Worm (Caenorhabditis elegans): Measurements from ENCODE around the gene Y47D3B.12.

The Y47D3B.12 gene

DNA sequence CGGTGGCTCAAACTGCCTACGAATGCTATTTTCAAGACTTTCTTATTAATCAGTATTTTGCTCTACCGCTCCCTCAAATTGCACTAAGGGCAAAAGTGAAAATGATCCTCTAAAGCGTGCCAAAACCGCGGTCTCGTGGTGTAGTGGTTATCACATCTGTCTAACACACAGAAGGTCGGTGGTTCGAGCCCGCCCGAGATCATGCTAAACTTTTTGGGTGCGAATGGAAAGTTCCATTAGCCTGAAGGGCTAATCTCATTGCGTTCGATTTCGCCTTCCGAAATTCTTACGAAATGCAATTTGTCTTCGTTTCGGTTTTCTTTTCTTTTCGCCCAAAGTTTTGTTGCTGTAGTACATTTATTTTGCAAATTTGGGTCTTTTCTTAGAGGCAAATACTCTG is 49.3 kb upstream of the Y47D3B.12 start (continued):
- TF ChIP-seq tra-1 (GFP tag; IDR thresholded peaks at IDR 0.05) = peak; percentile 56; the same call in 1 of the 2 replicates
- no peak for TF ChIP-seq nhr-48 (tag; optimal IDR thresholded peaks at IDR 0.05)
- no peak for TF ChIP-seq daf-12 (tag; optimal IDR thresholded peaks at IDR 0.05)
- TF ChIP-seq mxl-2 (GFP tag; conservative IDR thresholded peaks at IDR 0.05) = no peak
- no peak for TF ChIP-seq mdl-1 (tag; optimal IDR thresholded peaks at IDR 0.05)
- TF ChIP-seq attf-4 (tag; optimal IDR thresholded peaks at IDR 0.05) = no peak
- TF ChIP-seq nhr-11 (tag; optimal IDR thresholded peaks at IDR 0.05) = no peak
- peak; percentile 69 for TF ChIP-seq vab-7 (GFP tag; IDR thresholded peaks at IDR 0.05)
- no peak for TF ChIP-seq nhr-25 (tag; optimal IDR thresholded peaks at IDR 0.05; ENCODE audit: borderline replicate concordance, insufficient read depth)
- TF ChIP-seq ama-1 (optimal IDR thresholded peaks at IDR 0.05) = no peak
- no peak for TF ChIP-seq zfp-2 (tag; optimal IDR thresholded peaks at IDR 0.05)
- TF ChIP-seq madf-5 (GFP tag; IDR thresholded peaks at IDR 0.05) = no peak
- TF ChIP-seq lin-1 (GFP tag; IDR thresholded peaks at IDR 0.05) = no peak
- no peak for TF ChIP-seq lir-3 (tag; optimal IDR thresholded peaks at IDR 0.05)
- TF ChIP-seq aha-1 (tag) = peak; percentile 48

DNA sequence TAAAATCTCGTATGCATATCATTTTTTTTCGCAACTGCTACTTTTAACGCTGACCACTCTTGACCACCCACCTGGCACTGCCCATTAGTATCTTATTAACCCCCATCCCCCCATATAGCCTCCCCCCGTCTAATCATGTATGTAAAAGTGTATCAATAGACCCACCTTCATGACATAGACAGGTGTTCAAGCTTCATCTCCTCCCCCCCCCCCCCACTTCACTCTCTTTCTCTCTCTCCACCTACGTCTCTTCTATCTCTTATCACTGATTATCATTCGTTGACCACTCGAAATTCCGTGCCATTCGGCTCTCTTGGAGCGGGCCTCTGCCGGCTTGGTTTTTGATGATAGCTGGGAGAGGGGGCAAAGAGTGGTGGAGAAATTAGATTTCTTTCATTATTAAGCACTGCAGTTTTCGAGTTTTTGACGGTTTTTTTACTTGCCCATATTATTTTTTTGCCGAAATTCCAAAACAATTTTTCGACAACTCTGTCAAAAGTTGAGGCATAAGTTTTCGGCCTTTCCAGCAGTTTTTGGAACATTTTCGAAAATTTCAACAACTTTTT is 47.0 kb upstream of the Y47D3B.12 start:
- TF ChIP-seq nhr-42 (GFP tag; IDR thresholded peaks at IDR 0.05) = no peak
- no peak for TF ChIP-seq daf-16 (GFP tag; optimal IDR thresholded peaks at IDR 0.05)
- peak; percentile 31 for TF ChIP-seq daf-16 (tag; optimal IDR thresholded peaks at IDR 0.05)
- no peak for TF ChIP-seq mes-2 (tag; optimal IDR thresholded peaks at IDR 0.05; ENCODE audit: poor library complexity, severe bottlenecking)
- no peak for TF ChIP-seq ama-1 (optimal IDR thresholded peaks at IDR 0.05)
- TF ChIP-seq nhr-6 (tag; optimal IDR thresholded peaks at IDR 0.05) = no peak
- peak; percentile 10 for TF ChIP-seq dve-1 (tag; optimal IDR thresholded peaks at IDR 0.05; ENCODE audit: insufficient read depth)
- TF ChIP-seq F44E2.7 (GFP tag; IDR thresholded peaks at IDR 0.05) = no peak
- no peak for TF ChIP-seq gei-8 (GFP tag; optimal IDR thresholded peaks at IDR 0.05)
- TF ChIP-seq lin-29 (GFP tag; IDR thresholded peaks at IDR 0.05) = no peak
- no peak for TF ChIP-seq ctbp-1 (GFP tag; IDR thresholded peaks at IDR 0.05)
- no peak for TF ChIP-seq dpl-1 (GFP tag; optimal IDR thresholded peaks at IDR 0.05)
- peak; percentile 59 for TF ChIP-seq mxl-3 (GFP tag; optimal IDR thresholded peaks at IDR 0.05)
- TF ChIP-seq saeg-2 (GFP tag; IDR thresholded peaks at IDR 0.05) = no peak
- TF ChIP-seq nhr-11 (tag; optimal IDR thresholded peaks at IDR 0.05) = no peak
- TF ChIP-seq hlh-11 (tag; optimal IDR thresholded peaks at IDR 0.05) = peak; percentile 40
- TF ChIP-seq madf-5 (GFP tag; IDR thresholded peaks at IDR 0.05) = no peak
- no peak for TF ChIP-seq zip-2 (tag; optimal IDR thresholded peaks at IDR 0.05)
- TF ChIP-seq pqm-1 (tag; optimal IDR thresholded peaks at IDR 0.05) = no peak
- no peak for TF ChIP-seq T20F7.1 (GFP tag; optimal IDR thresholded peaks at IDR 0.05)
- no peak for TF ChIP-seq nhr-102 (tag; optimal IDR thresholded peaks at IDR 0.05)
- no peak for TF ChIP-seq F37D6.2 (tag; optimal IDR thresholded peaks at IDR 0.05)
- TF ChIP-seq zfp-3 (GFP tag; conservative IDR thresholded peaks at IDR 0.05) = no peak

DNA sequence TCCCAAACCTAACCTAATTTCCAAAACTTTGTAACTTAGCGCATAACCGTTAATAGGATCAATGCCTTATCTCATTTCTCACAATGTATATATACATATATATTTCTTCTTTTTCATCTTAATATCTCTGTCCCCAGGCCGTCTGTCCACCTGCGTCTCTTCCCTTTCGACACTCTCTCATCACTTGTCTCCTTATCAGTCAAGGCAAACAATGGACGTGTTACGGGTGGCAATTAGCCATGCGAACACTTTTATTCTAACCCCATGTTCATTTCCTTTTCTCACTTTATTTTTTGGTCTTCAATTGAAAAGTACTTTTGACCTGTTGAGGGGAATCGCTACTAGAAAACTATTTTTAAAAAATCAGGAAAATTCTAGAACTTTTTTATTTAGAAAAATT is 45.4 kb upstream of the Y47D3B.12 start:
- TF ChIP-seq mxl-3 (GFP tag; optimal IDR thresholded peaks at IDR 0.05) (peak; percentile 26), mdt-29 (GFP tag; IDR thresholded peaks at IDR 0.05) (no peak), egl-43 (GFP tag; IDR thresholded peaks at IDR 0.05) (no peak), mes-2 (tag; optimal IDR thresholded peaks at IDR 0.05; ENCODE audit: poor library complexity, severe bottlenecking) (peak; percentile 28), pqm-1 (tag; optimal IDR thresholded peaks at IDR 0.05) (peak; percentile 65), spr-1 (tag; optimal IDR thresholded peaks at IDR 0.05) (no peak), nhr-28 (tag; optimal IDR thresholded peaks at IDR 0.05) (peak; percentile 16), dve-1 (tag; optimal IDR thresholded peaks at IDR 0.05; ENCODE audit: insufficient read depth) (peak; percentile 50), hlh-11 (tag; optimal IDR thresholded peaks at IDR 0.05) (peak; percentile 42)

All from whole organism, L4 larva.